ENCODE assay signal across 1 fruit fly cellular context in the genomic region with DNA sequence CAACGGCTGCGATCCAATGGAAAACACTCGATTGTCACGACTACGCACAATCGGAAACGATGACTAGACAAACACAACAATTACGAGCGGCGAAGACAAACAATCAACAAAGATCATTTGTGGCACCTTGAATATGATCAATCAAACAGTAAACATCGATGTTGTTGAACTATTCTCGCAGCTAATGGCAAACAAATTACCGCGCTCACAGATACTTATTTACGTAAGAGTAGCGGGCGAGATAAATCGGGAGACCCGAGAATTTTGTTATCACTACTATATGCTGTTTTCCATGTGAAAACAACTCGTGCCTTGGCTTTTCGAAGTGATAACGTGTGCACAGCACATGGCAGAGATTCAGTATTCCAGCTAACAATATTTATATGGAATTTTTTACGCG.
A peak's percentile ranks its signal among the peaks of the same experiment; 100 is the strongest.
TF ChIP-seq lines count a peak whose summit lies in the region.

No protein-coding gene starts in this region.

TF ChIP-seq in whole organism, embryonic, 481 proteins besides CTCF, POLR2A, EP300 and RAD21 (continued from another document and continues in another):
- peak; percentile 73 for TF ChIP-seq trem (tag; optimal IDR thresholded peaks at IDR 0.05; lab: Kevin White, UChicago)
- TF ChIP-seq sob (GFP tag; IDR thresholded peaks at IDR 0.05; lab: Robert Waterston, UW): peak; percentile 89
- TF ChIP-seq Nf-YC (tag; optimal IDR thresholded peaks at IDR 0.05; lab: Kevin White, UChicago): peak; percentile 54
- 0 out of 3 replicates have a peak, but pooled peaks have one; percentile 14 for TF ChIP-seq CG7357 (GFP tag; IDR thresholded peaks at IDR 0.05; lab: Robert Waterston, UW)
- peak; percentile 49; the same call in 1 of the 3 replicates for TF ChIP-seq C15 (GFP tag; IDR thresholded peaks at IDR 0.05; lab: Robert Waterston, UW)
- peak; percentile 80 for TF ChIP-seq CG2712 (tag; optimal IDR thresholded peaks at IDR 0.05; lab: Kevin White, UChicago)
- TF ChIP-seq bigmax (GFP tag; optimal IDR thresholded peaks at IDR 0.05; lab: Kevin White, UChicago): peak; percentile 73
- TF ChIP-seq CrebB (tag; optimal IDR thresholded peaks at IDR 0.05; lab: Kevin White, UChicago): peak; percentile 97
- no peak for TF ChIP-seq Sry-δ (GFP tag; optimal IDR thresholded peaks at IDR 0.05; lab: Kevin White, UChicago)
- TF ChIP-seq cg (GFP tag; optimal IDR thresholded peaks at IDR 0.05; lab: Kevin White, UChicago): no peak
- peak; percentile 61 for TF ChIP-seq CG12236 (GFP tag; optimal IDR thresholded peaks at IDR 0.05; lab: Kevin White, UChicago)
- TF ChIP-seq CG31441 (GFP tag; IDR thresholded peaks at IDR 0.05; lab: Robert Waterston, UW): peak; percentile 69; the same call in 1 of the 2 replicates
- TF ChIP-seq Drgx (GFP tag; IDR thresholded peaks at IDR 0.05; lab: Robert Waterston, UW): 0 out of 2 replicates have a peak, but pooled peaks have one; percentile 18
- TF ChIP-seq gro (GFP tag; optimal IDR thresholded peaks at IDR 0.05; lab: Kevin White, UChicago): peak; percentile 81
- no peak for TF ChIP-seq pho (GFP tag; optimal IDR thresholded peaks at IDR 0.05; lab: Kevin White, UChicago)
- peak; percentile 23 for TF ChIP-seq pnt (GFP tag; optimal IDR thresholded peaks at IDR 0.05; lab: Kevin White, UChicago)
- peak; percentile 33 for TF ChIP-seq tin (GFP tag; optimal IDR thresholded peaks at IDR 0.05; lab: Kevin White, UChicago)
- TF ChIP-seq Hr3 (GFP tag; optimal IDR thresholded peaks at IDR 0.05; lab: Kevin White, UChicago): peak; percentile 25
- TF ChIP-seq hbn (GFP tag; IDR thresholded peaks at IDR 0.05; lab: Robert Waterston, UW; ENCODE audit: partially characterized antibody): no peak
- peak; percentile 95 for TF ChIP-seq CG33557 (GFP tag; optimal IDR thresholded peaks at IDR 0.05; lab: Kevin White, UChicago)
- peak; percentile 76 for TF ChIP-seq psq (GFP tag; optimal IDR thresholded peaks at IDR 0.05; lab: Kevin White, UChicago)
- peak; percentile 27 for TF ChIP-seq Sry-β (GFP tag; optimal IDR thresholded peaks at IDR 0.05; lab: Kevin White, UChicago)
- TF ChIP-seq CG11398 (GFP tag; optimal IDR thresholded peaks at IDR 0.05; lab: Kevin White, UChicago): peak; percentile 48
- TF ChIP-seq CoRest (tag; optimal IDR thresholded peaks at IDR 0.05; lab: Kevin White, UChicago): no peak
- peak; percentile 59 for TF ChIP-seq repo (GFP tag; optimal IDR thresholded peaks at IDR 0.05; lab: Kevin White, UChicago)
- no peak for TF ChIP-seq ken (GFP tag; IDR thresholded peaks at IDR 0.05; lab: Robert Waterston, UW)
- no peak for TF ChIP-seq dati (GFP tag; IDR thresholded peaks at IDR 0.05; lab: Robert Waterston, UW)
- no peak for TF ChIP-seq zf30C (GFP tag; optimal IDR thresholded peaks at IDR 0.05; lab: Kevin White, UChicago)
- TF ChIP-seq sna (GFP tag; IDR thresholded peaks at IDR 0.05; lab: Robert Waterston, UW; ENCODE audit: partially characterized antibody): no peak
- TF ChIP-seq cad (GFP tag; optimal IDR thresholded peaks at IDR 0.05; lab: Kevin White, UChicago): no peak
- TF ChIP-seq ase (GFP tag; IDR thresholded peaks at IDR 0.05; lab: Robert Waterston, UW): no peak; the same call in 2 of the 3 replicates
- TF ChIP-seq wdn (GFP tag; IDR thresholded peaks at IDR 0.05; lab: Robert Waterston, UW): no peak
- TF ChIP-seq inv (GFP tag; IDR thresholded peaks at IDR 0.05; lab: Robert Waterston, UW; ENCODE audit: partially characterized antibody): no peak
- no peak for TF ChIP-seq B-H2 (GFP tag; optimal IDR thresholded peaks at IDR 0.05; lab: Kevin White, UChicago)
- peak; percentile 72; the same call in 2 of the 3 replicates for TF ChIP-seq z (GFP tag; IDR thresholded peaks at IDR 0.05; lab: Robert Waterston, UW)
- TF ChIP-seq CG34422 (GFP tag; IDR thresholded peaks at IDR 0.05; lab: Robert Waterston, UW): no peak; the same call in 2 of the 3 replicates
- peak; percentile 41; the same call in 1 of the 2 replicates for TF ChIP-seq CG14441 (GFP tag; IDR thresholded peaks at IDR 0.05; lab: Robert Waterston, UW)
- TF ChIP-seq Fer1 (GFP tag; optimal IDR thresholded peaks at IDR 0.05; lab: Kevin White, UChicago): peak; percentile 90
- peak; percentile 62 for TF ChIP-seq CG7786 (GFP tag; optimal IDR thresholded peaks at IDR 0.05; lab: Kevin White, UChicago)
- TF ChIP-seq CG17912 (GFP tag; optimal IDR thresholded peaks at IDR 0.05; lab: Kevin White, UChicago): peak; percentile 85
- TF ChIP-seq onecut (GFP tag; IDR thresholded peaks at IDR 0.05; lab: Robert Waterston, UW): no peak
- TF ChIP-seq ro (GFP tag; IDR thresholded peaks at IDR 0.05; lab: Robert Waterston, UW): no peak
- TF ChIP-seq HmgZ (tag; optimal IDR thresholded peaks at IDR 0.05; lab: Kevin White, UChicago): peak; percentile 47
- TF ChIP-seq CG8290 (GFP tag; optimal IDR thresholded peaks at IDR 0.05; lab: Kevin White, UChicago): peak; percentile 95
- TF ChIP-seq CG8290 (tag; optimal IDR thresholded peaks at IDR 0.05; lab: Kevin White, UChicago): peak in 1 of 2 experiments; percentile 36
- TF ChIP-seq CG13296 (GFP tag; optimal IDR thresholded peaks at IDR 0.05; lab: Kevin White, UChicago): peak; percentile 88
- TF ChIP-seq YL-1 (GFP tag; optimal IDR thresholded peaks at IDR 0.05; lab: Kevin White, UChicago): peak; percentile 71
- no peak for TF ChIP-seq CG14860 (GFP tag; IDR thresholded peaks at IDR 0.05; lab: Robert Waterston, UW; ENCODE audit: partially characterized antibody)
- no peak for TF ChIP-seq D (optimal IDR thresholded peaks at IDR 0.05; lab: Kevin White, UChicago)
- TF ChIP-seq D (GFP tag; optimal IDR thresholded peaks at IDR 0.05; lab: Kevin White, UChicago): peak; percentile 92
- no peak for TF ChIP-seq CG31224 (GFP tag; IDR thresholded peaks at IDR 0.05; lab: Robert Waterston, UW)
- TF ChIP-seq CG12155 (GFP tag; optimal IDR thresholded peaks at IDR 0.05; lab: Kevin White, UChicago): no peak
- peak; percentile 54 for TF ChIP-seq bcd (GFP tag; optimal IDR thresholded peaks at IDR 0.05; lab: Kevin White, UChicago)
- no peak for TF ChIP-seq Doc3 (GFP tag; IDR thresholded peaks at IDR 0.05; lab: Robert Waterston, UW; ENCODE audit: partially characterized antibody)
- TF ChIP-seq unc-4 (GFP tag; IDR thresholded peaks at IDR 0.05; lab: Robert Waterston, UW; ENCODE audit: partially characterized antibody): no peak
- TF ChIP-seq abd-A (tag; optimal IDR thresholded peaks at IDR 0.05; lab: Kevin White, UChicago): peak; percentile 62
- no peak for TF ChIP-seq CG32532 (GFP tag; IDR thresholded peaks at IDR 0.05; lab: Robert Waterston, UW)
- TF ChIP-seq CG43689 (GFP tag; IDR thresholded peaks at IDR 0.05; lab: Robert Waterston, UW): peak; percentile 45; the same call in 1 of the 2 replicates
- TF ChIP-seq CG6175 (GFP tag; IDR thresholded peaks at IDR 0.05; lab: Robert Waterston, UW): no peak; the same call in 2 of the 3 replicates
- TF ChIP-seq CG7928 (GFP tag; optimal IDR thresholded peaks at IDR 0.05; lab: Kevin White, UChicago): peak; percentile 23
- peak; percentile 54; the same call in 1 of the 2 replicates for TF ChIP-seq stc (GFP tag; IDR thresholded peaks at IDR 0.05; lab: Robert Waterston, UW)
- TF ChIP-seq dan (GFP tag; IDR thresholded peaks at IDR 0.05; lab: Robert Waterston, UW): no peak
- TF ChIP-seq peb (GFP tag; IDR thresholded peaks at IDR 0.05; lab: Robert Waterston, UW): peak; percentile 59
- TF ChIP-seq gt (GFP tag; IDR thresholded peaks at IDR 0.05; lab: Robert Waterston, UW): no peak
- TF ChIP-seq jing (GFP tag; optimal IDR thresholded peaks at IDR 0.05; lab: Kevin White, UChicago): peak; percentile 44
- no peak for TF ChIP-seq klu (GFP tag; IDR thresholded peaks at IDR 0.05; lab: Robert Waterston, UW)
- TF ChIP-seq Aef1 (GFP tag; IDR thresholded peaks at IDR 0.05; lab: Robert Waterston, UW): no peak
- TF ChIP-seq dmrt11E (tag; optimal IDR thresholded peaks at IDR 0.05; lab: Kevin White, UChicago): peak; percentile 67
- peak; percentile 96 for TF ChIP-seq CG7987 (GFP tag; optimal IDR thresholded peaks at IDR 0.05; lab: Kevin White, UChicago)
- peak; percentile 30 for TF ChIP-seq CG16815 (GFP tag; optimal IDR thresholded peaks at IDR 0.05; lab: Kevin White, UChicago)
- TF ChIP-seq CG30431 (GFP tag; optimal IDR thresholded peaks at IDR 0.05; lab: Kevin White, UChicago): no peak
- peak; percentile 76 for TF ChIP-seq crc (GFP tag; optimal IDR thresholded peaks at IDR 0.05; lab: Kevin White, UChicago)
- peak; percentile 81 for TF ChIP-seq CG2875 (GFP tag; optimal IDR thresholded peaks at IDR 0.05; lab: Kevin White, UChicago)
- no peak for TF ChIP-seq tx (GFP tag; optimal IDR thresholded peaks at IDR 0.05; lab: Kevin White, UChicago)
- no peak for TF ChIP-seq Myb (GFP tag; optimal IDR thresholded peaks at IDR 0.05; lab: Kevin White, UChicago)
- no peak for TF ChIP-seq ranshi (GFP tag; IDR thresholded peaks at IDR 0.05; lab: Robert Waterston, UW)
- TF ChIP-seq NFAT (GFP tag; IDR thresholded peaks at IDR 0.05; lab: Robert Waterston, UW): no peak
- peak; percentile 12; the same call in 1 of the 2 replicates for TF ChIP-seq CG7372 (GFP tag; IDR thresholded peaks at IDR 0.05; lab: Robert Waterston, UW)
- TF ChIP-seq CG10565 (GFP tag; optimal IDR thresholded peaks at IDR 0.05; lab: Kevin White, UChicago): no peak
- TF ChIP-seq hth (optimal IDR thresholded peaks at IDR 0.05; lab: Kevin White, UChicago): no peak
- TF ChIP-seq shn (GFP tag; optimal IDR thresholded peaks at IDR 0.05; lab: Kevin White, UChicago): peak; percentile 80
- TF ChIP-seq Kr (GFP tag; optimal IDR thresholded peaks at IDR 0.05; lab: Kevin White, UChicago): peak; percentile 98
- peak; percentile 42 for TF ChIP-seq pb (GFP tag; optimal IDR thresholded peaks at IDR 0.05; lab: Kevin White, UChicago)
- TF ChIP-seq pita (GFP tag; optimal IDR thresholded peaks at IDR 0.05; lab: Kevin White, UChicago): no peak
- TF ChIP-seq Rx (GFP tag; IDR thresholded peaks at IDR 0.05; lab: Robert Waterston, UW): no peak
- no peak for TF ChIP-seq CG1792 (GFP tag; optimal IDR thresholded peaks at IDR 0.05; lab: Kevin White, UChicago)
- TF ChIP-seq NK7.1 (GFP tag; optimal IDR thresholded peaks at IDR 0.05; lab: Kevin White, UChicago): peak; percentile 28
- TF ChIP-seq sug (tag; optimal IDR thresholded peaks at IDR 0.05; lab: Kevin White, UChicago): peak; percentile 42
- no peak for TF ChIP-seq Ets65A (GFP tag; lab: Kevin White, UChicago)
- TF ChIP-seq CG8924 (tag; optimal IDR thresholded peaks at IDR 0.05; lab: Kevin White, UChicago): peak; percentile 84
- peak; percentile 75 for TF ChIP-seq CG8281 (tag; optimal IDR thresholded peaks at IDR 0.05; lab: Kevin White, UChicago)
- no peak for TF ChIP-seq HmgD (GFP tag; optimal IDR thresholded peaks at IDR 0.05; lab: Kevin White, UChicago)
- peak; percentile 78 for TF ChIP-seq CG3281 (GFP tag; optimal IDR thresholded peaks at IDR 0.05; lab: Kevin White, UChicago)
- peak; percentile 16 to 89 for TF ChIP-seq Hr51 (GFP tag; optimal IDR thresholded peaks at IDR 0.05; lab: Kevin White, UChicago)
- TF ChIP-seq sima (GFP tag; optimal IDR thresholded peaks at IDR 0.05; lab: Kevin White, UChicago): no peak
- no peak for TF ChIP-seq zen2 (GFP tag; IDR thresholded peaks at IDR 0.05; lab: Robert Waterston, UW; ENCODE audit: partially characterized antibody)
- no peak for TF ChIP-seq ac (GFP tag; optimal IDR thresholded peaks at IDR 0.05; lab: Kevin White, UChicago)
- TF ChIP-seq CG1233 (GFP tag; optimal IDR thresholded peaks at IDR 0.05; lab: Kevin White, UChicago): peak; percentile 92
- peak; percentile 80 for TF ChIP-seq cato (GFP tag; optimal IDR thresholded peaks at IDR 0.05; lab: Kevin White, UChicago; ENCODE audit: borderline replicate concordance)
- peak; percentile 71; the same call in 1 of the 3 replicates for TF ChIP-seq CG11456 (GFP tag; IDR thresholded peaks at IDR 0.05; lab: Robert Waterston, UW)
- no peak for TF ChIP-seq Adf1 (GFP tag; IDR thresholded peaks at IDR 0.05; lab: Robert Waterston, UW)
- TF ChIP-seq bab2 (GFP tag; optimal IDR thresholded peaks at IDR 0.05; lab: Kevin White, UChicago): no peak
- TF ChIP-seq Blimp-1 (GFP tag; optimal IDR thresholded peaks at IDR 0.05; lab: Kevin White, UChicago): peak; percentile 80
- no peak for TF ChIP-seq slou (GFP tag; optimal IDR thresholded peaks at IDR 0.05; lab: Kevin White, UChicago)
- peak; percentile 87 for TF ChIP-seq CG10654 (GFP tag; optimal IDR thresholded peaks at IDR 0.05; lab: Kevin White, UChicago)
- no peak for TF ChIP-seq CG1647 (GFP tag; optimal IDR thresholded peaks at IDR 0.05; lab: Kevin White, UChicago)
- TF ChIP-seq tup (GFP tag; optimal IDR thresholded peaks at IDR 0.05; lab: Kevin White, UChicago): peak; percentile 49
- TF ChIP-seq CG16813 (GFP tag; IDR thresholded peaks at IDR 0.05; lab: Robert Waterston, UW; ENCODE audit: partially characterized antibody): no peak
- no peak for TF ChIP-seq pzg (GFP tag; optimal IDR thresholded peaks at IDR 0.05; lab: Kevin White, UChicago)
- no peak for TF ChIP-seq yki (optimal IDR thresholded peaks at IDR 0.05; lab: Kevin White, UChicago)
- TF ChIP-seq zfh2 (GFP tag; optimal IDR thresholded peaks at IDR 0.05; lab: Kevin White, UChicago): no peak
- TF ChIP-seq otp (GFP tag; IDR thresholded peaks at IDR 0.05; lab: Robert Waterston, UW): peak; percentile 87
- TF ChIP-seq Antp (GFP tag; optimal IDR thresholded peaks at IDR 0.05; lab: Kevin White, UChicago): peak; percentile 28
- peak; percentile 88 for TF ChIP-seq Bdp1 (GFP tag; optimal IDR thresholded peaks at IDR 0.05; lab: Kevin White, UChicago)
- TF ChIP-seq CG31365 (tag; optimal IDR thresholded peaks at IDR 0.05; lab: Kevin White, UChicago): peak; percentile 72
- TF ChIP-seq Hr39 (optimal IDR thresholded peaks at IDR 0.05; lab: Kevin White, UChicago): no peak
- TF ChIP-seq NfI (GFP tag; optimal IDR thresholded peaks at IDR 0.05; lab: Kevin White, UChicago): peak; percentile 30
- TF ChIP-seq CG14965 (GFP tag; optimal IDR thresholded peaks at IDR 0.05; lab: Kevin White, UChicago; ENCODE audit: borderline replicate concordance): no peak
- no peak for TF ChIP-seq D19A (tag; optimal IDR thresholded peaks at IDR 0.05; lab: Kevin White, UChicago)
- TF ChIP-seq CG7556 (GFP tag; optimal IDR thresholded peaks at IDR 0.05; lab: Kevin White, UChicago): peak; percentile 41
- peak; percentile 55 for TF ChIP-seq unpg (GFP tag; optimal IDR thresholded peaks at IDR 0.05; lab: Kevin White, UChicago)
- TF ChIP-seq CG9932 (GFP tag; IDR thresholded peaks at IDR 0.05; lab: Robert Waterston, UW): 0 out of 2 replicates have a peak, but pooled peaks have one; percentile 25
- no peak for TF ChIP-seq rib (GFP tag; IDR thresholded peaks at IDR 0.05; lab: Robert Waterston, UW)
- TF ChIP-seq cwo (GFP tag; optimal IDR thresholded peaks at IDR 0.05; lab: Kevin White, UChicago): peak; percentile 83
- no peak for TF ChIP-seq bbx (GFP tag; IDR thresholded peaks at IDR 0.05; lab: Robert Waterston, UW; ENCODE audit: partially characterized antibody)
- TF ChIP-seq Eip74EF (GFP tag; optimal IDR thresholded peaks at IDR 0.05; lab: Kevin White, UChicago): no peak
